ENCODE assay signal across 3 fruit fly cellular contexts in the genomic region with DNA sequence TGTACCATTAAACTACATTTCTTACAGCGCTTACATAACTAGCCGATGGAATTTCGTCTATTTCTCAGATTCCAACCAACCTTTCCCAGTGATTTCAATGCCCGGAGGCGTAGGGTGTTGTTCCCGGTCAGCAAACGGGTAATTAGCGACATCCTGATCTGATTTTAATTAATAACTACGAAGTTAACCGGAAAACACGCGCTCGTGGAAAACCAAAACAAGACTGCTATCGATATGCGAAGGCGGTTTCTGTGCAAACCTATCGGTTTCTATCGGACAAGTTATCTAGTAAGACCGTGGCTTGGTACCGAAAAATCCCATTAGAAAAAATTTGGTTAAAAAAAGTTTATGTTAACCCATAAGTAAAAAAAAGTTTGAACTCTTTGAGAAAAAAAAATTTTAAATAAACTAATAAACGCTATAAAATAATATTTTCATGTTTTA.
TF ChIP-seq lines count a peak whose summit lies in the region.

TSS of gene mEFG1 (minus strand) at position 253 of the 444 bp plus-strand sequence.

- no peak for TF ChIP-seq CTCF in whole organism, embryonic (GFP tag; optimal IDR thresholded peaks at IDR 0.05; lab: Kevin White, UChicago)

TF ChIP-seq in whole organism, adult, 20 proteins besides CTCF, POLR2A, EP300 and RAD21:
- peak; percentile 28 for TF ChIP-seq bab1 (GFP tag; optimal IDR thresholded peaks at IDR 0.05; lab: Kevin White, UChicago)
- TF ChIP-seq pad (GFP tag; optimal IDR thresholded peaks at IDR 0.05; lab: Kevin White, UChicago) = no peak
- TF ChIP-seq tj (GFP tag; optimal IDR thresholded peaks at IDR 0.05; lab: Kevin White, UChicago) = no peak
- no peak for TF ChIP-seq Hr96 (GFP tag; optimal IDR thresholded peaks at IDR 0.05; lab: Kevin White, UChicago)
- TF ChIP-seq CG33017 (tag; optimal IDR thresholded peaks at IDR 0.05; lab: Kevin White, UChicago) = no peak
- TF ChIP-seq CG1620 (GFP tag; optimal IDR thresholded peaks at IDR 0.05; lab: Kevin White, UChicago) = no peak
- no peak for TF ChIP-seq Clk (GFP tag; optimal IDR thresholded peaks at IDR 0.05; lab: Kevin White, UChicago)
- peak; percentile 17 for TF ChIP-seq CG7101 (tag; optimal IDR thresholded peaks at IDR 0.05; lab: Kevin White, UChicago)
- no peak for TF ChIP-seq CG12768 (GFP tag; optimal IDR thresholded peaks at IDR 0.05; lab: Kevin White, UChicago)
- TF ChIP-seq cnc (optimal IDR thresholded peaks at IDR 0.05; lab: Kevin White, UChicago) = no peak
- no peak for TF ChIP-seq toe (GFP tag; optimal IDR thresholded peaks at IDR 0.05; lab: Kevin White, UChicago)
- TF ChIP-seq Crg-1 (GFP tag; optimal IDR thresholded peaks at IDR 0.05; lab: Kevin White, UChicago) = no peak
- TF ChIP-seq CG7045 (GFP tag; optimal IDR thresholded peaks at IDR 0.05; lab: Kevin White, UChicago) = no peak
- no peak for TF ChIP-seq kay (GFP tag; lab: Kevin White, UChicago; ENCODE audit: borderline replicate concordance)
- no peak for TF ChIP-seq CG5204 (GFP tag; optimal IDR thresholded peaks at IDR 0.05; lab: Kevin White, UChicago)
- peak; percentile 87 for TF ChIP-seq Mnt (GFP tag; optimal IDR thresholded peaks at IDR 0.05; lab: Kevin White, UChicago)
- peak; percentile 34 for TF ChIP-seq CG14711 (tag; optimal IDR thresholded peaks at IDR 0.05; lab: Kevin White, UChicago)
- no peak for TF ChIP-seq CG11617 (GFP tag; optimal IDR thresholded peaks at IDR 0.05; lab: Kevin White, UChicago)
- no peak for TF ChIP-seq cic (GFP tag; optimal IDR thresholded peaks at IDR 0.05; lab: Kevin White, UChicago)
- TF ChIP-seq ovo (GFP tag; optimal IDR thresholded peaks at IDR 0.05; lab: Kevin White, UChicago) = no peak

TF ChIP-seq in whole organism, embryonic, 481 proteins besides CTCF, POLR2A, EP300 and RAD21 (continues in another document):
- TF ChIP-seq sqz (GFP tag; optimal IDR thresholded peaks at IDR 0.05; lab: Kevin White, UChicago) (peak; percentile 79), Xrp1 (GFP tag; IDR thresholded peaks at IDR 0.05; lab: Robert Waterston, UW) (peak; percentile 12; the same call in 1 of the 2 replicates), CG7745 (tag; optimal IDR thresholded peaks at IDR 0.05; lab: Kevin White, UChicago) (no peak), Pdp1 (GFP tag; optimal IDR thresholded peaks at IDR 0.05; lab: Kevin White, UChicago) (peak in 1 of 2 experiments; percentile 94), H15 (GFP tag; IDR thresholded peaks at IDR 0.05; lab: Robert Waterston, UW) (no peak), Rfx (GFP tag; IDR thresholded peaks at IDR 0.05; lab: Robert Waterston, UW) (peak; percentile 19; the same call in 1 of the 2 replicates), CG7987 (GFP tag; optimal IDR thresholded peaks at IDR 0.05; lab: Kevin White, UChicago) (no peak), prd (optimal IDR thresholded peaks at IDR 0.05; lab: Kevin White, UChicago) (no peak), prd (GFP tag; IDR thresholded peaks at IDR 0.05; lab: Robert Waterston, UW) (no peak), slp2 (GFP tag; optimal IDR thresholded peaks at IDR 0.05; lab: Kevin White, UChicago) (no peak), Six4 (GFP tag; optimal IDR thresholded peaks at IDR 0.05; lab: Kevin White, UChicago) (no peak), Kr (GFP tag; optimal IDR thresholded peaks at IDR 0.05; lab: Kevin White, UChicago) (no peak), fd96Cb (tag; optimal IDR thresholded peaks at IDR 0.05; lab: Kevin White, UChicago) (no peak), CG7271 (tag; optimal IDR thresholded peaks at IDR 0.05; lab: Kevin White, UChicago) (no peak), ttk (GFP tag; IDR thresholded peaks at IDR 0.05; lab: Robert Waterston, UW) (no peak), CG14710 (tag; optimal IDR thresholded peaks at IDR 0.05; lab: Kevin White, UChicago) (peak; percentile 28), CG3838 (GFP tag; optimal IDR thresholded peaks at IDR 0.05; lab: Kevin White, UChicago) (no peak), Scr (GFP tag; IDR thresholded peaks at IDR 0.05; lab: Robert Waterston, UW; ENCODE audit: partially characterized antibody) (peak; percentile 80), amos (GFP tag; IDR thresholded peaks at IDR 0.05; lab: Robert Waterston, UW; ENCODE audit: partially characterized antibody) (peak; percentile 75; the same call in 1 of the 2 replicates), CG32532 (GFP tag; IDR thresholded peaks at IDR 0.05; lab: Robert Waterston, UW) (peak; percentile 36; the same call in 1 of the 2 replicates), ranshi (GFP tag; IDR thresholded peaks at IDR 0.05; lab: Robert Waterston, UW) (no peak), Fer1 (GFP tag; optimal IDR thresholded peaks at IDR 0.05; lab: Kevin White, UChicago) (no peak), CG17612 (GFP tag; IDR thresholded peaks at IDR 0.05; lab: Robert Waterston, UW) (no peak), Dll (GFP tag; IDR thresholded peaks at IDR 0.05; lab: Robert Waterston, UW; ENCODE audit: partially characterized antibody) (peak; percentile 83), zen (tag; optimal IDR thresholded peaks at IDR 0.05; lab: Kevin White, UChicago) (peak; percentile 16), peb (GFP tag; IDR thresholded peaks at IDR 0.05; lab: Robert Waterston, UW) (no peak), Mes4 (GFP tag; optimal IDR thresholded peaks at IDR 0.05; lab: Kevin White, UChicago) (no peak), CG2116 (GFP tag; optimal IDR thresholded peaks at IDR 0.05; lab: Kevin White, UChicago) (peak; percentile 86), C15 (GFP tag; IDR thresholded peaks at IDR 0.05; lab: Robert Waterston, UW) (no peak), Drgx (GFP tag; IDR thresholded peaks at IDR 0.05; lab: Robert Waterston, UW) (no peak), CG10147 (GFP tag; optimal IDR thresholded peaks at IDR 0.05; lab: Kevin White, UChicago) (peak; percentile 44), E2f2 (GFP tag; IDR thresholded peaks at IDR 0.05; lab: Robert Waterston, UW) (peak; percentile 76), ato (GFP tag; IDR thresholded peaks at IDR 0.05; lab: Robert Waterston, UW; ENCODE audit: partially characterized antibody) (peak; percentile 79; the same call in 1 of the 2 replicates), ind (GFP tag; optimal IDR thresholded peaks at IDR 0.05; lab: Kevin White, UChicago) (no peak)

TF ChIP-seq in whole organism, pupa, 21 proteins besides CTCF, POLR2A, EP300 and RAD21:
- TF ChIP-seq CG4496 (GFP tag; IDR thresholded peaks at IDR 0.05; lab: Robert Waterston, UW) (peak; percentile 43; the same call in 2 of the 3 replicates), fd96Ca (GFP tag; IDR thresholded peaks at IDR 0.05; lab: Robert Waterston, UW) (no peak), Pif1B (GFP tag; optimal IDR thresholded peaks at IDR 0.05; lab: Kevin White, UChicago) (no peak)
